Worm (Caenorhabditis elegans) whole organism, L4 larva: ENCODE results near the gene fum-1.

ENCODE experiments used
- F49E8.2 ChIP-seq: sonication (generic microtip); optimal IDR thresholded peaks from 2 replicates; lab custom pipeline; 2016; ENCODE audit warnings: missing compliant biosample characterization, mild to moderate bottlenecking, missing genetic modification characterization, borderline replicate concordance
- R02D3.7 ChIP-seq: fragments of 150-350 bp; sonication (generic microtip); optimal IDR thresholded peaks from 3 replicates; lab custom pipeline; 2014; ENCODE audit warnings: missing biosample characterization, missing genetic modification characterization
- Y48G9A.11 ChIP-seq: fragments of 200-800 bp; sonication (Bioruptor generic); IDR thresholded peaks from 2 replicates; pipeline ENCODE4 v1.3.6; 2022; ENCODE audit warnings: missing genetic modification reagents, missing genetic modification characterization, missing compliant biosample characterization
- Y75B8A.6 ChIP-seq: fragments of 200-800 bp; sonication (Bioruptor generic); IDR thresholded peaks from 2 replicates; pipeline ENCODE4 v1.3.6; 2022; ENCODE audit warnings: missing genetic modification reagents, missing genetic modification characterization, missing compliant biosample characterization
- ZK337.2 ChIP-seq: fragments of 200-800 bp; sonication (Bioruptor generic); IDR thresholded peaks from 2 replicates; pipeline ENCODE4 v1.3.6; 2022; ENCODE audit warnings: missing genetic modification reagents, missing genetic modification characterization, missing compliant biosample characterization
- ZK546.5 ChIP-seq, 2 experiments: sonication (generic microtip); optimal IDR thresholded peaks; 2 replicates each; lab custom pipeline; 2017; ENCODE audit warnings: missing biosample characterization in 2 of 2, missing genetic modification characterization in 2 of 2
- aly-2 ChIP-seq: sonication (generic microtip); optimal IDR thresholded peaks from 2 replicates; lab custom pipeline; 2018; ENCODE audit warnings: missing biosample characterization, missing genetic modification characterization
- arid-1 ChIP-seq: fragments of 200-800 bp; sonication (Bioruptor generic); conservative IDR thresholded peaks from 2 replicates; pipeline ENCODE4 v1.3.6; 2022; ENCODE audit warnings: missing genetic modification reagents, missing genetic modification characterization, missing compliant biosample characterization
- ceh-20 ChIP-seq: fragments of 200-800 bp; sonication (Bioruptor generic); IDR thresholded peaks from 2 replicates; pipeline ENCODE4 v1.3.6; 2022; ENCODE audit warnings: missing genetic modification reagents, missing genetic modification characterization, missing compliant biosample characterization
- ceh-32 ChIP-seq: sonication (generic microtip); optimal IDR thresholded peaks from 2 replicates; lab custom pipeline; 2016; ENCODE audit warnings: mild to moderate bottlenecking, missing genetic modification characterization, missing compliant biosample characterization; ENCODE audit not compliant: poor library complexity
- ceh-82 ChIP-seq: sonication (generic microtip); optimal IDR thresholded peaks from 2 replicates; lab custom pipeline; 2017; ENCODE audit warnings: missing biosample characterization, missing genetic modification characterization
- ces-1 ChIP-seq: fragments of 150-350 bp; sonication (generic microtip); optimal IDR thresholded peaks from 4 replicates; lab custom pipeline; 2014; ENCODE audit warnings: missing biosample characterization, missing genetic modification reagents, missing genetic modification characterization
- daf-19 ChIP-seq: fragments of 200-800 bp; sonication (Bioruptor generic); conservative IDR thresholded peaks from 2 replicates; pipeline ENCODE4 v1.3.6; 2022; ENCODE audit warnings: missing genetic modification characterization, missing compliant biosample characterization
- dve-1 ChIP-seq: sonication (generic microtip); optimal IDR thresholded peaks from 2 replicates; lab custom pipeline; 2017; ENCODE audit warnings: antibody characterized with exemption, mild to moderate bottlenecking, missing genetic modification characterization, missing compliant biosample characterization; ENCODE audit not compliant: insufficient read depth
- egl-43 ChIP-seq: fragments of 200-800 bp; sonication (Bioruptor generic); IDR thresholded peaks from 2 replicates; pipeline ENCODE4 v1.3.6; 2022; ENCODE audit warnings: missing genetic modification reagents, missing genetic modification characterization, missing compliant biosample characterization
- gei-8 ChIP-seq: fragments of 200-800 bp; sonication (Bioruptor generic); optimal IDR thresholded peaks from 2 replicates; lab custom pipeline; 2018; ENCODE audit warnings: mild to moderate bottlenecking, missing genetic modification characterization, missing compliant biosample characterization
- hif-1 ChIP-seq, 2 experiments: sonication (generic microtip); optimal IDR thresholded peaks; 2 replicates each; lab custom pipeline; 2016 to 2017; ENCODE audit warnings: missing compliant biosample characterization in 2 of 2, missing genetic modification characterization in 2 of 2, missing genetic modification reagents in 2 of 2, missing genotype in 2 of 2, mild to moderate bottlenecking in 1 of 2
- hlh-11 ChIP-seq: fragments of 200-800 bp; sonication (Bioruptor generic); optimal IDR thresholded peaks from 2 replicates; lab custom pipeline; 2018; ENCODE audit warnings: mild to moderate bottlenecking, missing genetic modification characterization, missing compliant biosample characterization
- hmg-1.1 ChIP-seq: fragments of 200-800 bp; sonication (Bioruptor generic); IDR thresholded peaks from 2 replicates; pipeline ENCODE4 v1.3.6; 2022; ENCODE audit warnings: missing genetic modification reagents, missing genetic modification characterization, missing compliant biosample characterization
- lim-7 ChIP-seq: fragments of 200-800 bp; sonication (Bioruptor generic); IDR thresholded peaks from 2 replicates; pipeline ENCODE4 v1.3.6; 2022; ENCODE audit warnings: missing genetic modification characterization, missing compliant biosample characterization
- lin-1 ChIP-seq: fragments of 200-800 bp; sonication (Bioruptor generic); IDR thresholded peaks from 2 replicates; pipeline ENCODE4 v1.3.6; 2022; ENCODE audit warnings: missing genetic modification reagents, missing genetic modification characterization, missing compliant biosample characterization
- lin-15B ChIP-seq: fragments of 150-350 bp; sonication (generic microtip); optimal IDR thresholded peaks from 3 replicates; lab custom pipeline; 2014; ENCODE audit warnings: missing biosample characterization, missing genetic modification characterization
- lin-29 ChIP-seq: fragments of 200-800 bp; sonication (Bioruptor generic); IDR thresholded peaks from 2 replicates; pipeline ENCODE4 v1.3.6; 2022; ENCODE audit warnings: missing genetic modification reagents, missing genetic modification characterization, missing compliant biosample characterization
- lsy-2 ChIP-seq, 2 experiments: fragments of 150-350 bp in 1 of 2; sonication (generic microtip) in 1 of 2; optimal IDR thresholded peaks; 2 replicates each; lab custom pipeline; 2014 to 2017; ENCODE audit warnings: missing biosample characterization in 2 of 2, missing genetic modification characterization in 2 of 2
- mdl-1 ChIP-seq, 2 experiments: fragments of 150-350 bp in 1 of 2; sonication (generic microtip) in 1 of 2; optimal IDR thresholded peaks; 2 replicates each; lab custom pipeline; 2014 to 2017; ENCODE audit warnings: missing biosample characterization in 2 of 2, missing genetic modification characterization in 2 of 2
- mdt-29 ChIP-seq: fragments of 200-800 bp; sonication (Bioruptor generic); IDR thresholded peaks from 2 replicates; pipeline ENCODE4 v1.3.6; 2022; ENCODE audit warnings: missing genetic modification reagents, missing genetic modification characterization, missing compliant biosample characterization
- mes-2 ChIP-seq: sonication (generic microtip); optimal IDR thresholded peaks from 2 replicates; lab custom pipeline; 2016; ENCODE audit warnings: missing genotype, mild to moderate bottlenecking, missing genetic modification characterization, missing compliant biosample characterization; ENCODE audit not compliant: poor library complexity, severe bottlenecking
- mxl-2 ChIP-seq: fragments of 200-800 bp; sonication (Bioruptor generic); conservative IDR thresholded peaks from 2 replicates; pipeline ENCODE4 v1.3.6; 2022; ENCODE audit warnings: missing genetic modification reagents, missing genetic modification characterization, missing compliant biosample characterization
- mxl-3 ChIP-seq: fragments of 200-800 bp; sonication (Bioruptor generic); optimal IDR thresholded peaks from 2 replicates; lab custom pipeline; 2018; ENCODE audit warnings: mild to moderate bottlenecking, missing genetic modification characterization, missing compliant biosample characterization
- nhr-28 ChIP-seq: fragments of 150-350 bp; optimal IDR thresholded peaks from 2 replicates; lab custom pipeline; 2014; ENCODE audit warnings: missing biosample characterization, missing genetic modification characterization
- nhr-42 ChIP-seq: fragments of 200-800 bp; sonication (Bioruptor generic); IDR thresholded peaks from 2 replicates; pipeline ENCODE4 v1.3.6; 2022; ENCODE audit warnings: missing genetic modification characterization, missing compliant biosample characterization
- nhr-6 ChIP-seq: fragments of 150-350 bp; optimal IDR thresholded peaks from 2 replicates; lab custom pipeline; 2014; ENCODE audit warnings: missing biosample characterization, missing genetic modification characterization
- nhr-76 ChIP-seq: fragments of 150-350 bp; optimal IDR thresholded peaks from 2 replicates; lab custom pipeline; 2014; ENCODE audit warnings: missing biosample characterization, missing genetic modification characterization
- pha-4 ChIP-seq, 2 experiments: fragments of 150-350 bp in 1 of 2; fragments of 200-800 bp in 1 of 2; sonication (Bioruptor generic) in 1 of 2; IDR thresholded peaks in 1 of 2; optimal IDR thresholded peaks in 1 of 2; 2 replicates each; pipeline versions ENCODE4 v1.3.6 to Lab custom; 2014 to 2022; ENCODE audit warnings: missing genetic modification characterization in 2 of 2, missing genetic modification reagents in 2 of 2, missing biosample characterization in 1 of 2, missing compliant biosample characterization in 1 of 2
- php-3 ChIP-seq: fragments of 200-800 bp; sonication (Bioruptor generic); IDR thresholded peaks from 2 replicates; pipeline ENCODE4 v1.3.6; 2022; ENCODE audit warnings: missing genetic modification reagents, missing genetic modification characterization, missing compliant biosample characterization
- saeg-2 ChIP-seq: fragments of 200-800 bp; sonication (Bioruptor generic); IDR thresholded peaks from 2 replicates; pipeline ENCODE4 v1.3.6; 2022; ENCODE audit warnings: missing genetic modification reagents, missing genetic modification characterization, missing compliant biosample characterization
- tag-97 ChIP-seq: fragments of 200-800 bp; sonication (Bioruptor generic); IDR thresholded peaks from 2 replicates; pipeline ENCODE4 v1.3.6; 2022; ENCODE audit warnings: missing genetic modification characterization, missing compliant biosample characterization
- unc-130 ChIP-seq: sonication (generic microtip); optimal IDR thresholded peaks from 2 replicates; lab custom pipeline; 2016; ENCODE audit warnings: missing genetic modification reagents, missing genetic modification characterization, missing compliant biosample characterization
- unc-39 ChIP-seq: sonication (generic microtip); optimal IDR thresholded peaks from 2 replicates; lab custom pipeline; 2017; ENCODE audit warnings: missing biosample characterization, missing genetic modification characterization
- unc-62 ChIP-seq, 3 experiments: fragments of 150-350 bp in 1 of 3; sonication (generic microtip); optimal IDR thresholded peaks in 2 of 3; peaks in 1 of 3; 1 replicate in 1 of 3; 2 replicates in 2 of 3; lab custom pipeline; 2014 to 2017; ENCODE audit warnings: missing biosample characterization in 3 of 3, missing genetic modification characterization in 3 of 3, missing genetic modification reagents in 3 of 3, missing genotype in 1 of 3
- zip-11 ChIP-seq: fragments of 200-800 bp; sonication (Bioruptor generic); IDR thresholded peaks from 2 replicates; pipeline ENCODE4 v1.3.6; 2022; ENCODE audit warnings: missing genetic modification characterization, missing compliant biosample characterization

The fum-1 gene

DNA sequence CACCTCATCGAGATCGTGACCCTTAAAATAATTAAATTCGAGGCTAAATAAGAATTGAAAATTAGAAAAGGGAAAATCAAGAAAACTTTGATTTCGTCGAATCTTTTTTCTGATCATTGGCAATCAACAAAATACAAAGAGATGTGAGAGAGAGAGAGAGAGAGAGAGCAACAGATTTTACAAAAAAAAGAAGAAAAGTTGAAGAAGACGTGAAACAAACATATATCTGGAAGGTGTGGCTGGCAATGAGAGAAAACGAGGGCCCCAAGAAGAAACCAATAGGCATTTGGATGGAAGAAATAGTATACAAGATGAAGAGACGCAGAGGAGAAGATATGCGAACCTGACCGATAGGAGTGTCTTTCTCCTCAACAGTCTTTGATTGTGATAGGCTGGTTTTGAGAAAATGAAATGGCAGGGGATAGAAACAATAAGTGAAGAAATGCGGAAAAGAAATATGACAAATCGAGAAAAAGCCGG, 23.7 kb downstream of the fum-1 start, which contains the start of gene mup-4:
Gene mup-4, minus strand, starts transcription at position 51 of the 480 bp plus-strand sequence.
- no peak for TF ChIP-seq ceh-82
- TF ChIP-seq daf-19 (GFP tag; lab: Robert Waterston, UW): no peak
- TF ChIP-seq lim-7: no peak
- no peak for TF ChIP-seq ZK546.5 (tag; optimal IDR thresholded peaks at IDR 0.05; lab: Kevin White, UChicago)
- no peak for TF ChIP-seq mdl-1 (tag; optimal IDR thresholded peaks at IDR 0.05; lab: Kevin White, UChicago)
- TF ChIP-seq lin-15B: no peak
- TF ChIP-seq nhr-6 (tag; lab: Kevin White, UChicago): no peak
- TF ChIP-seq lin-29: no peak
- no peak for TF ChIP-seq mdt-29 (GFP tag; lab: Robert Waterston, UW)
- TF ChIP-seq R02D3.7 (tag; lab: Kevin White, UChicago): no peak
- TF ChIP-seq unc-39 (tag; lab: Kevin White, UChicago): no peak
- no peak for TF ChIP-seq zip-11 (GFP tag; lab: Robert Waterston, UW)
- no peak for TF ChIP-seq ces-1 (GFP tag; lab: Kevin White, UChicago)

ce11 chrIII:7490061-7490460, 24.7 kb downstream of the fum-1 start:
- TF ChIP-seq mdl-1 (tag; optimal IDR thresholded peaks at IDR 0.05; lab: Kevin White, UChicago): no peak
- TF ChIP-seq zip-11 (GFP tag; lab: Robert Waterston, UW): no peak

DNA sequence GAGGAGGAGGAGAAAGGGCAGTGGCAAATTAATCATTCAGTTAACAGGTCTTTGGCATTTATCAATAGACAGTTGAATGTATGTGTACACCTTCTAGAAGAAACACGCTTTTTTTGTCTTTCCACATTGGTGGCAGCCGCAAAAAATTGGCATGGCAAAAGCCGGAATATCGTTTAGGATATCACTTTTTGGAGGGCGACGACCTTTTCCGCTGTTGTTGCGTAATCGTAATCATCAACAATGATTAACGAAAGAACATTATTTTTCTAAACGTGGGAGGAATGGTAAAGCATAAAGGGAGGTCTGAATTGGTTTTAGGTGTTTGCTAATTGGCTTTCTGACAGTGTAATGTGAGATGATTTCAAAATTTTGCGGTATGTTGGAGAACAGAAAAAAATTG, 26.5 kb downstream of the fum-1 start:
- peak; percentile 22 for TF ChIP-seq hlh-11 (tag; lab: Kevin White, UChicago)
- no peak for TF ChIP-seq saeg-2 (GFP tag; lab: Robert Waterston, UW)
- TF ChIP-seq mxl-3 (GFP tag; lab: Kevin White, UChicago): peak; percentile 35
- no peak for TF ChIP-seq mxl-2 (GFP tag; lab: Robert Waterston, UW)
- TF ChIP-seq egl-43 (GFP tag; lab: Robert Waterston, UW): no peak
- peak in 1 of 2 experiments; percentile 22 for TF ChIP-seq hif-1 (tag; optimal IDR thresholded peaks at IDR 0.05; lab: Kevin White, UChicago)
- TF ChIP-seq ceh-32 (tag; lab: Kevin White, UChicago): no peak
- no peak for TF ChIP-seq Y48G9A.11 (GFP tag; lab: Robert Waterston, UW)
- peak; percentile 0 for TF ChIP-seq nhr-28 (tag; lab: Kevin White, UChicago)
- TF ChIP-seq mes-2: no peak
- no peak for TF ChIP-seq gei-8
- no peak for TF ChIP-seq pha-4 (GFP tag; IDR thresholded peaks at IDR 0.05; lab: Robert Waterston, UW)
- no peak for TF ChIP-seq pha-4 (tag; optimal IDR thresholded peaks at IDR 0.05; lab: Kevin White, UChicago)
- TF ChIP-seq Y75B8A.6: no peak
- TF ChIP-seq unc-62 (GFP tag; optimal IDR thresholded peaks at IDR 0.05 in 1 of 2; lab: Kevin White, UChicago): peak in 1 of 2 experiments; percentile 67
- TF ChIP-seq unc-62 (tag; optimal IDR thresholded peaks at IDR 0.05; lab: Kevin White, UChicago): no peak

DNA sequence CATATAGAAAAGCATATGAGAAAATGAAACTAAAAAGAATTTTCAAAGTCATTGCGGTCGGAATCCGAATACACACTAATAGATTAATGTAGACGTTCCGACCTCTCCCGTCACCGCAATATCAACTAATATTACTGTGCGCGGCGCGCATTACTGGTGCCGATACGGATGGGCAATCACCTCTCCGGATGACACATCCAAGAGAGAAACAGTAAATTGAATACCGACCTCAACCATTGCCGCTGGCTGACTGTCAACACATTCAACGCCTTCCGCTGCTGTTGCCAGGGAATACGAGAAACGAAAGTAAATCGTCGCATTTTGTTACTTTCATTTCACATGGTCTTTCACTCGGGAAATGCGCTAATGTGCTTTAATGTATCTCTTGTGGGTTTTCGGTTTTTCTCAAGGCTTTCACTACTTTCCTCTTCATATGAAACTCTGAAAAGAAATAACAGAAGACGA, 29.5 kb downstream of the fum-1 start:
- TF ChIP-seq hmg-1.1 (GFP tag; lab: Robert Waterston, UW): no peak
- no peak for TF ChIP-seq aly-2 (tag; lab: Kevin White, UChicago)
- no peak for TF ChIP-seq ceh-82
- TF ChIP-seq ces-1 (GFP tag; lab: Kevin White, UChicago): no peak
- no peak for TF ChIP-seq lin-1 (GFP tag; lab: Robert Waterston, UW)
- 0 out of 2 replicates have a peak, but pooled peaks have one; percentile 21 for TF ChIP-seq arid-1 (GFP tag; lab: Robert Waterston, UW)
- TF ChIP-seq pha-4 (GFP tag; IDR thresholded peaks at IDR 0.05; lab: Robert Waterston, UW): no peak; the same call in 1 of the 2 replicates
- TF ChIP-seq pha-4 (tag; optimal IDR thresholded peaks at IDR 0.05; lab: Kevin White, UChicago): no peak
- TF ChIP-seq nhr-76 (tag; lab: Kevin White, UChicago): no peak
- no peak for TF ChIP-seq nhr-28 (tag; lab: Kevin White, UChicago)
- TF ChIP-seq unc-130 (GFP tag; lab: Kevin White, UChicago): peak; percentile 43
- TF ChIP-seq nhr-42 (GFP tag; lab: Robert Waterston, UW): 0 out of 2 replicates have a peak, but pooled peaks have one; percentile 37
- no peak for TF ChIP-seq dve-1 (tag; lab: Kevin White, UChicago)
- no peak for TF ChIP-seq ceh-20 (GFP tag; lab: Robert Waterston, UW)
- TF ChIP-seq F49E8.2 (tag; lab: Kevin White, UChicago): peak; percentile 72
- TF ChIP-seq Y48G9A.11 (GFP tag; lab: Robert Waterston, UW): peak; percentile 45; the same call in 1 of the 2 replicates
- no peak for TF ChIP-seq tag-97
- TF ChIP-seq php-3: 0 out of 2 replicates have a peak, but pooled peaks have one; percentile 5
- peak; percentile 44 for TF ChIP-seq mes-2
- TF ChIP-seq mxl-2 (GFP tag; lab: Robert Waterston, UW): no peak; the same call in 1 of the 2 replicates
- TF ChIP-seq egl-43 (GFP tag; lab: Robert Waterston, UW): 0 out of 2 replicates have a peak, but pooled peaks have one; percentile 41
- no peak for TF ChIP-seq ZK337.2 (GFP tag; lab: Robert Waterston, UW)
- TF ChIP-seq ceh-32 (tag; lab: Kevin White, UChicago): no peak
- TF ChIP-seq lsy-2 (tag; optimal IDR thresholded peaks at IDR 0.05; lab: Kevin White, UChicago): no peak
